Worm (Caenorhabditis elegans) whole organism, early embryonic: ENCODE results near the gene pygo-1.

Source experiments
- B0310.2 ChIP-seq: sonication (generic microtip); optimal IDR thresholded peaks from 2 replicates; lab custom pipeline; 2016; ENCODE audit warnings: mild to moderate bottlenecking, missing genetic modification characterization, missing compliant biosample characterization
- F13C5.2 ChIP-seq: sonication (generic microtip); optimal IDR thresholded peaks from 2 replicates; lab custom pipeline; 2017; ENCODE audit warnings: mild to moderate bottlenecking, missing genetic modification characterization, inconsistent platforms, missing compliant biosample characterization
- aly-1 ChIP-seq: sonication (generic microtip); optimal IDR thresholded peaks from 2 replicates; lab custom pipeline; 2016; ENCODE audit warnings: missing genetic modification characterization, missing compliant biosample characterization
- ama-1 ChIP-seq: fragments of 150-350 bp; optimal IDR thresholded peaks from 2 replicates; lab custom pipeline; 2014
- ceh-13 ChIP-seq: fragments of 200-800 bp; sonication (Bioruptor generic); optimal IDR thresholded peaks from 2 replicates; lab custom pipeline; 2018; ENCODE audit warnings: mild to moderate bottlenecking, missing genetic modification characterization, missing compliant biosample characterization
- ceh-36 ChIP-seq: sonication (generic microtip); optimal IDR thresholded peaks from 2 replicates; lab custom pipeline; 2016; ENCODE audit warnings: missing genetic modification characterization, inconsistent platforms, missing compliant biosample characterization
- ets-7 ChIP-seq: sonication (generic microtip); optimal IDR thresholded peaks from 2 replicates; lab custom pipeline; 2016; ENCODE audit warnings: missing genotype, missing genetic modification characterization, missing compliant biosample characterization
- flt-1 ChIP-seq: fragments of 200-800 bp; sonication (Bioruptor generic); IDR thresholded peaks from 2 replicates; pipeline ENCODE4 v1.3.6; 2022; ENCODE audit warnings: missing genetic modification characterization, missing compliant biosample characterization
- hmbx-1 ChIP-seq: sonication (generic microtip); optimal IDR thresholded peaks from 2 replicates; lab custom pipeline; 2016; ENCODE audit warnings: mild to moderate bottlenecking, missing genetic modification characterization, missing compliant biosample characterization
- hmg-4 ChIP-seq: fragments of 200-800 bp; sonication (Bioruptor generic); optimal IDR thresholded peaks from 2 replicates; lab custom pipeline; 2018; ENCODE audit warnings: mild to moderate bottlenecking, missing genetic modification characterization, missing compliant biosample characterization
- hnd-1 ChIP-seq: sonication (generic microtip); optimal IDR thresholded peaks from 2 replicates; lab custom pipeline; 2016; ENCODE audit warnings: missing genetic modification characterization, missing compliant biosample characterization
- pes-1 ChIP-seq: fragments of 200-800 bp; sonication (Bioruptor generic); IDR thresholded peaks from 2 replicates; pipeline ENCODE4 v1.3.6; 2022; ENCODE audit warnings: missing genetic modification reagents, missing genetic modification characterization, missing compliant biosample characterization
- scrt-1 ChIP-seq: fragments of 200-800 bp; sonication (Bioruptor generic); IDR thresholded peaks from 2 replicates; pipeline ENCODE4 v1.3.6; 2022; ENCODE audit warnings: missing genetic modification characterization, missing compliant biosample characterization
- sea-1 ChIP-seq: fragments of 200-800 bp; sonication (Bioruptor generic); conservative IDR thresholded peaks from 2 replicates; pipeline ENCODE4 v1.3.6; 2022; ENCODE audit warnings: missing genetic modification characterization, missing compliant biosample characterization
- tbx-11 ChIP-seq: fragments of 200-800 bp; sonication (Bioruptor generic); IDR thresholded peaks from 2 replicates; pipeline ENCODE4 v1.3.6; 2022; ENCODE audit warnings: missing genetic modification characterization, missing compliant biosample characterization
- tbx-37 ChIP-seq: fragments of 200-800 bp; sonication (Bioruptor generic); conservative IDR thresholded peaks from 2 replicates; pipeline ENCODE4 v1.3.6; 2022; ENCODE audit warnings: missing genetic modification reagents, missing genetic modification characterization, missing compliant biosample characterization
- tra-4 ChIP-seq: sonication (generic microtip); optimal IDR thresholded peaks from 2 replicates; lab custom pipeline; 2017; ENCODE audit warnings: missing genetic modification characterization, missing compliant biosample characterization

pygo-1 gene

ce11 chrIV:5081122-5081521 lies 2.0 kb upstream of the pygo-1 start:
- TF ChIP-seq scrt-1 (GFP tag; lab: Robert Waterston, UW) (no peak), pes-1 (GFP tag; lab: Robert Waterston, UW) (no peak), sea-1 (no peak), hnd-1 (no peak), tbx-11 (GFP tag; lab: Robert Waterston, UW) (no peak), hmg-4 (GFP tag; lab: Kevin White, UChicago) (peak; percentile 12), ama-1 (lab: Kevin White, UChicago) (no peak), aly-1 (tag; lab: Kevin White, UChicago) (peak; percentile 42)

- no peak for TF ChIP-seq hmbx-1 (tag; lab: Kevin White, UChicago)
- no peak for TF ChIP-seq tbx-11 (GFP tag; lab: Robert Waterston, UW)
- TF ChIP-seq aly-1 (tag; lab: Kevin White, UChicago) = no peak
- TF ChIP-seq sea-1 = no peak
- no peak for TF ChIP-seq ceh-36
- no peak for TF ChIP-seq scrt-1 (GFP tag; lab: Robert Waterston, UW)
- TF ChIP-seq F13C5.2 (tag; lab: Kevin White, UChicago) = no peak
- no peak for TF ChIP-seq ceh-13
- no peak for TF ChIP-seq hmg-4 (GFP tag; lab: Kevin White, UChicago)
- no peak for TF ChIP-seq B0310.2 (tag; lab: Kevin White, UChicago)
These were observed 729 bp downstream of the pygo-1 start for ce11 chrIV:5083832-5084231.

ce11 chrIV:5085782-5086181 lies 2.7 kb downstream of the pygo-1 start:
- no peak for TF ChIP-seq scrt-1 (GFP tag; lab: Robert Waterston, UW)
- no peak for TF ChIP-seq tbx-11 (GFP tag; lab: Robert Waterston, UW)
- peak; percentile 17 for TF ChIP-seq aly-1 (tag; lab: Kevin White, UChicago)

- TF ChIP-seq tra-4 (no peak), pes-1 (GFP tag; lab: Robert Waterston, UW) (no peak), scrt-1 (GFP tag; lab: Robert Waterston, UW) (no peak), ceh-13 (no peak), ceh-36 (no peak), tbx-11 (GFP tag; lab: Robert Waterston, UW) (no peak), ama-1 (lab: Kevin White, UChicago) (no peak), hmg-4 (GFP tag; lab: Kevin White, UChicago) (no peak), sea-1 (no peak), hmbx-1 (tag; lab: Kevin White, UChicago) (no peak), aly-1 (tag; lab: Kevin White, UChicago) (no peak), tbx-37 (GFP tag; lab: Robert Waterston, UW) (no peak), B0310.2 (tag; lab: Kevin White, UChicago) (no peak), hnd-1 (no peak), flt-1 (GFP tag; lab: Robert Waterston, UW) (no peak)
These were observed 3.3 kb downstream of the pygo-1 start for ce11 chrIV:5086243-5086960.

- TF ChIP-seq hmg-4 (GFP tag; lab: Kevin White, UChicago) = no peak
- no peak for TF ChIP-seq ets-7 (tag; lab: Kevin White, UChicago)
- no peak for TF ChIP-seq aly-1 (tag; lab: Kevin White, UChicago)
- no peak for TF ChIP-seq ceh-13
- no peak for TF ChIP-seq F13C5.2 (tag; lab: Kevin White, UChicago)
- no peak for TF ChIP-seq sea-1
- no peak for TF ChIP-seq ceh-36
- no peak for TF ChIP-seq tra-4
- TF ChIP-seq hmbx-1 (tag; lab: Kevin White, UChicago) = no peak
- TF ChIP-seq flt-1 (GFP tag; lab: Robert Waterston, UW) = no peak
- no peak for TF ChIP-seq tbx-37 (GFP tag; lab: Robert Waterston, UW)
- TF ChIP-seq tbx-11 (GFP tag; lab: Robert Waterston, UW) = no peak
These were observed 3.8 kb downstream of the pygo-1 start for ce11 chrIV:5086961-5087326.

ce11 chrIV:5088814-5089322 lies 5.8 kb downstream of the pygo-1 start, which contains the start of gene ivd-1:
Gene ivd-1, minus strand, starts transcription at chrIV:5088864.
- TF ChIP-seq hmbx-1 (tag; lab: Kevin White, UChicago) (no peak), B0310.2 (tag; lab: Kevin White, UChicago) (no peak), sea-1 (no peak), ets-7 (tag; lab: Kevin White, UChicago) (no peak)

ce11 chrIV:5090993-5091793 lies 8.1 kb downstream of the pygo-1 start, which contains the start of the genes snpn-1 and C02B10.4:
Gene snpn-1, minus strand, starts transcription at chrIV:5091043.
Gene C02B10.4, plus strand, starts transcription at chrIV:5091586.
- TF ChIP-seq ama-1 (lab: Kevin White, UChicago) = no peak
- TF ChIP-seq F13C5.2 (tag; lab: Kevin White, UChicago) = peak; percentile 8

ce11 chrIV:5093462-5093861 lies 10.4 kb downstream of the pygo-1 start:
- TF ChIP-seq tra-4 (no peak), ceh-13 (no peak), ets-7 (tag; lab: Kevin White, UChicago) (no peak), ama-1 (lab: Kevin White, UChicago) (no peak), hmbx-1 (tag; lab: Kevin White, UChicago) (no peak), tbx-37 (GFP tag; lab: Robert Waterston, UW) (no peak), tbx-11 (GFP tag; lab: Robert Waterston, UW) (no peak), aly-1 (tag; lab: Kevin White, UChicago) (no peak), hmg-4 (GFP tag; lab: Kevin White, UChicago) (no peak), sea-1 (no peak)
